Fruit fly (Drosophila melanogaster) whole organism, wandering third instar larva: ENCODE measurements around the gene CG3527.
A peak's percentile ranks its signal among the peaks of the same experiment; 100 is the strongest.

Source experiments
- Abd-B ChIP-seq: fragments of >200 bp; optimal IDR thresholded peaks from 2 replicates; lab custom pipeline; 2017; ENCODE audit warnings: missing biosample characterization, missing genetic modification characterization
- CG32264 ChIP-seq: fragments of 200-800 bp; sonication (Bioruptor generic); optimal IDR thresholded peaks from 2 replicates; lab custom pipeline; 2016; ENCODE audit warnings: missing biosample characterization, missing genetic modification characterization
- CG9705 ChIP-seq: fragments of 200-800 bp; sonication (Bioruptor generic); optimal IDR thresholded peaks from 2 replicates; lab custom pipeline; 2018; ENCODE audit warnings: missing biosample characterization, mild to moderate bottlenecking, missing genetic modification characterization
- Dfd ChIP-seq: fragments of >200 bp; optimal IDR thresholded peaks from 2 replicates; lab custom pipeline; 2017; ENCODE audit warnings: missing biosample characterization, missing genetic modification characterization
- Dif ChIP-seq: fragments of 200-275, 200-300 bp; sonication (Bioruptor generic); optimal IDR thresholded peaks from 2 replicates; lab custom pipeline; 2018; ENCODE audit warnings: missing biosample characterization, missing genetic modification characterization; ENCODE audit not compliant: partially characterized antibody
- GATAd ChIP-seq: sonication (Bioruptor generic); optimal IDR thresholded peaks from 2 replicates; lab custom pipeline; 2016; ENCODE audit warnings: missing biosample characterization, missing genetic modification characterization
- Hnf4 ChIP-seq: fragments of 200-800 bp; sonication (Bioruptor generic); optimal IDR thresholded peaks from 2 replicates; lab custom pipeline; 2016; ENCODE audit warnings: missing biosample characterization, mild to moderate bottlenecking, missing genetic modification characterization
- Hr78 ChIP-seq: fragments of >200 bp; optimal IDR thresholded peaks from 2 replicates; lab custom pipeline; 2017; ENCODE audit warnings: missing biosample characterization, missing genetic modification characterization
- Hr83 ChIP-seq: fragments of 200-300 bp; sonication (Bioruptor generic); optimal IDR thresholded peaks from 2 replicates; lab custom pipeline; 2016; ENCODE audit warnings: missing biosample characterization, mild to moderate bottlenecking, missing genetic modification characterization, moderate library complexity; ENCODE audit not compliant: poor library complexity, severe bottlenecking
- Rel ChIP-seq, 2 experiments: fragments of 200-800 bp; sonication (Bioruptor generic) in 1 of 2; optimal IDR thresholded peaks; 2 replicates in 1 of 2; 3 replicates in 1 of 2; lab custom pipeline; 2016 to 2019; ENCODE audit warnings: mild to moderate bottlenecking in 2 of 2, missing biosample characterization in 2 of 2, missing genetic modification characterization in 2 of 2, moderate library complexity in 1 of 2
- br ChIP-seq: fragments of 200-800 bp; sonication (Bioruptor generic); optimal IDR thresholded peaks from 2 replicates; lab custom pipeline; 2016; ENCODE audit warnings: missing biosample characterization, missing genetic modification characterization
- brk ChIP-seq: fragments of 200-800 bp; sonication (Bioruptor generic); optimal IDR thresholded peaks from 2 replicates; lab custom pipeline; 2016; ENCODE audit warnings: missing biosample characterization, mild to moderate bottlenecking, missing genetic modification characterization
- dl ChIP-seq, 2 experiments: fragments of 175-275, 200-275 bp in 1 of 2; fragments of 200-275 bp in 1 of 2; sonication (Bioruptor generic); optimal IDR thresholded peaks; lab custom pipeline; 2018; ENCODE audit warnings: mild to moderate bottlenecking in 2 of 2, missing biosample characterization in 2 of 2, missing genetic modification characterization in 2 of 2, moderate library complexity in 2 of 2; ENCODE audit not compliant: partially characterized antibody in 2 of 2, insufficient read depth in 1 of 2
- ey ChIP-seq: fragments of 200-800 bp; sonication (Bioruptor generic); optimal IDR thresholded peaks from 2 replicates; lab custom pipeline; 2016; ENCODE audit warnings: missing biosample characterization, missing genetic modification characterization
- fru ChIP-seq: fragments of 200-800 bp; sonication (Bioruptor generic); optimal IDR thresholded peaks from 3 replicates; lab custom pipeline; 2016; ENCODE audit warnings: missing biosample characterization, mild to moderate bottlenecking, missing genetic modification characterization
- lola ChIP-seq: fragments of >200 bp; optimal IDR thresholded peaks from 2 replicates; lab custom pipeline; 2017; ENCODE audit warnings: missing biosample characterization, missing genetic modification characterization
- pan ChIP-seq: fragments of >200 bp; optimal IDR thresholded peaks from 2 replicates; lab custom pipeline; 2017
- psq ChIP-seq: fragments of 200-800 bp; sonication (Bioruptor generic); optimal IDR thresholded peaks from 3 replicates; lab custom pipeline; 2017; ENCODE audit warnings: missing biosample characterization, mild to moderate bottlenecking, missing genetic modification characterization, moderate library complexity
- rgr ChIP-seq: fragments of 200-800 bp; sonication (Bioruptor generic); optimal IDR thresholded peaks from 3 replicates; lab custom pipeline; 2016; ENCODE audit warnings: missing biosample characterization, mild to moderate bottlenecking, missing genetic modification characterization
- usp ChIP-seq: fragments of >200 bp; optimal IDR thresholded peaks from 2 replicates; lab custom pipeline; 2017; ENCODE audit warnings: missing biosample characterization, missing genetic modification characterization
- woc ChIP-seq: sonication (Bioruptor generic); optimal IDR thresholded peaks from 2 replicates; lab custom pipeline; 2016; ENCODE audit warnings: missing biosample characterization, mild to moderate bottlenecking, missing genetic modification characterization

Gene CG3527

DNA sequence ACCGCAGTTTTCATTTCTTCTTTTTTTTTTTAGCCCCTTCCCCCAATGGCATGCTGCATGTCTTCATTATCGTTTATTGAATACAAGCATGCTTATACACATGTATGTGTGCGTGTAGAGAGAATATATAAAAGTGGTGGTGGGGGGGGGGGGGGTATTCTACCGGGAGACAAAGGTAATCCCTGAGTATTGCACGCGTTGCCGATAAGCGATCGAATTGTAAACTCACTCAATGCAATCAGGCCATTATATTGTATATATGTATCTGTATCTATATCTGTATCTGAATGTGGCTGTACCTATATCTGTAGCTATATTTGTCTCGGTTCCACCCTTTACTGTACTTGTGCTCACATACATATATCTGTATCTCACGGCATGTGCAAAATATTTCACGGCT, 40.5 kb downstream of the CG3527 start:
- TF ChIP-seq Rel (GFP tag; optimal IDR thresholded peaks at IDR 0.05; lab: Kevin White, UChicago) (no peak), Rel (tag; optimal IDR thresholded peaks at IDR 0.05; lab: Kevin White, UChicago) (peak; percentile 53), CG9705 (GFP tag; lab: Kevin White, UChicago) (no peak), br (GFP tag; lab: Kevin White, UChicago) (no peak)
- TF ChIP-seq, all 38 proteins: peak for 1

- TF ChIP-seq dl (GFP tag; optimal IDR thresholded peaks at IDR 0.05; lab: Kevin White, UChicago; ENCODE audit: insufficient read depth in 1 of 2, partially characterized antibody in 2 of 2) (no peak), psq (GFP tag; lab: Kevin White, UChicago) (peak; percentile 12)
Observed at dm6 chrX:4596467-4597183, 44.9 kb downstream of the CG3527 start.

DNA sequence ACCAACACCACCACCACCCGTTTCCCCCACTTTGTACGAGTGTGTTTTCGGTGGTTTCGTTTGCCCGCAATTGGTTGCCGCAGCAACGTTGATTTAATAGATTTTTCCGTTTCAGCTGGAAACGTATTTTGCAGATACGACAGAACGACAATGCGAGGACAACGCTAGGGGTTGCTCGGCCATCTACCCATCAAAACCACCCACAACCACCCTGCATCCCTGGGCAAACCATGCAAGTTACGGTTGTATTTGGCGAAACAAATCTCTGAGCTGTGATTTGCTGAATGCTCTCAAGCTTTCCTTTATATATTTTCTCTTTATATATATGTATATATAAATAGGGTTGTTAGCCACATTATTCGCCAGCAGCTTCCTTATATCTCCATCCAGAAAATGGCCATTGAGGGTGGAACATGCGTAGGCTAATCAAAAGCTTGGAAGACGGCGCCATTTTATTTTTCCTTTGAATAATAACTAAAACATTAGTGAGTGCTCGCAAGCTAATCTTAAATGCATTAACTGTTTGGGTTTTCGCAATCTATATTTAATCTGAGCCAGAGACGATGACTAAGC, 48.2 kb downstream of the CG3527 start:
- TF ChIP-seq woc (GFP tag; lab: Kevin White, UChicago) (no peak), usp (no peak), Dfd (GFP tag; lab: Kevin White, UChicago) (no peak), Hnf4 (GFP tag; lab: Kevin White, UChicago) (no peak), pan (no peak), fru (GFP tag; lab: Kevin White, UChicago) (no peak), ey (GFP tag; lab: Kevin White, UChicago) (no peak), rgr (no peak), Hr78 (GFP tag; lab: Kevin White, UChicago) (no peak), GATAd (no peak), Abd-B (GFP tag; lab: Kevin White, UChicago) (no peak), Dif (GFP tag; lab: Kevin White, UChicago) (no peak), lola (GFP tag; lab: Kevin White, UChicago) (no peak), dl (GFP tag; optimal IDR thresholded peaks at IDR 0.05; lab: Kevin White, UChicago; ENCODE audit: insufficient read depth in 1 of 2, partially characterized antibody in 2 of 2) (no peak), CG32264 (GFP tag; lab: Kevin White, UChicago) (no peak), brk (GFP tag; lab: Kevin White, UChicago) (no peak), Hr83 (GFP tag; lab: Kevin White, UChicago) (no peak)
